Worm (Caenorhabditis elegans) whole organism, late embryonic: ENCODE results near the gene C43F9.11.

Experiments
- ahr-1 ChIP-seq: sonication (generic microtip); optimal IDR thresholded peaks from 2 replicates; lab custom pipeline; 2016; ENCODE audit warnings: missing genetic modification characterization, missing compliant biosample characterization
- ama-1 ChIP-seq: fragments of 150-350 bp; optimal IDR thresholded peaks from 2 replicates; lab custom pipeline; 2014
- ceh-24 ChIP-seq: sonication (generic microtip); optimal IDR thresholded peaks from 2 replicates; lab custom pipeline; 2016; ENCODE audit warnings: mild to moderate bottlenecking, missing genetic modification characterization, missing compliant biosample characterization
- elt-2 ChIP-seq: sonication (generic microtip); optimal IDR thresholded peaks from 2 replicates; lab custom pipeline; 2016; ENCODE audit warnings: missing genetic modification reagents, missing genetic modification characterization, missing compliant biosample characterization
- lin-11 ChIP-seq: fragments of 200-800 bp; sonication (Bioruptor generic); optimal IDR thresholded peaks from 2 replicates; lab custom pipeline; 2018; ENCODE audit warnings: mild to moderate bottlenecking, missing genetic modification characterization, missing compliant biosample characterization
- nfya-1 ChIP-seq: sonication (generic microtip); optimal IDR thresholded peaks from 2 replicates; lab custom pipeline; 2017; ENCODE audit warnings: missing genetic modification characterization, mild to moderate bottlenecking, missing compliant biosample characterization, antibody characterized with exemption, moderate library complexity
- pha-4 ChIP-seq: fragments of 150-350 bp; optimal IDR thresholded peaks from 2 replicates; lab custom pipeline; 2018; ENCODE audit warnings: missing biosample characterization, missing genetic modification reagents, missing genetic modification characterization
- sdc-2 ChIP-seq: sonication (generic microtip); optimal IDR thresholded peaks from 2 replicates; lab custom pipeline; 2016; ENCODE audit warnings: missing genotype, missing genetic modification characterization, missing compliant biosample characterization
- syd-9 ChIP-seq: sonication (generic microtip); optimal IDR thresholded peaks from 2 replicates; lab custom pipeline; 2016; ENCODE audit warnings: mild to moderate bottlenecking, missing genetic modification characterization, moderate library complexity, missing compliant biosample characterization
- tbx-2 ChIP-seq: sonication (generic microtip); optimal IDR thresholded peaks from 2 replicates; lab custom pipeline; 2016; ENCODE audit warnings: missing genetic modification characterization, missing compliant biosample characterization

- TF ChIP-seq ama-1 (lab: Kevin White, UChicago) (no peak), lin-11 (tag; lab: Kevin White, UChicago) (no peak), ceh-24 (tag; lab: Kevin White, UChicago) (no peak), tbx-2 (tag; lab: Kevin White, UChicago) (no peak), sdc-2 (tag; lab: Kevin White, UChicago) (no peak), syd-9 (tag; lab: Kevin White, UChicago) (no peak), nfya-1 (tag; lab: Kevin White, UChicago) (no peak), pha-4 (tag; lab: Kevin White, UChicago) (no peak), ahr-1 (tag; lab: Kevin White, UChicago) (no peak), elt-2 (no peak)
Observed at ce11 chrIV:10608275-10608674, 11.7 kb downstream of the C43F9.11 start, which contains the start of gene R09H10.6.
